Worm (Caenorhabditis elegans) whole organism, late embryonic: ENCODE measurements around the gene C44H4.4.

Experiments
- C38D4.7 ChIP-seq: fragments of 200-800 bp; sonication (Bioruptor generic); optimal IDR thresholded peaks from 2 replicates; lab custom pipeline; 2018; ENCODE audit warnings: mild to moderate bottlenecking, missing genetic modification characterization, moderate library complexity, missing compliant biosample characterization
- F13H6.1 ChIP-seq: sonication (generic microtip); optimal IDR thresholded peaks from 2 replicates; lab custom pipeline; 2016; ENCODE audit warnings: missing genetic modification characterization, missing compliant biosample characterization
- K02D7.2 ChIP-seq: sonication (generic microtip); optimal IDR thresholded peaks from 2 replicates; lab custom pipeline; 2017; ENCODE audit warnings: mild to moderate bottlenecking, missing genetic modification characterization, missing compliant biosample characterization
- K09A11.1 ChIP-seq: sonication (generic microtip); optimal IDR thresholded peaks from 2 replicates; lab custom pipeline; 2017; ENCODE audit warnings: antibody characterized with exemption, mild to moderate bottlenecking, missing genetic modification characterization, missing compliant biosample characterization; ENCODE audit not compliant: insufficient read depth
- T23F11.4 ChIP-seq: fragments of 200-800 bp; sonication (Bioruptor generic); optimal IDR thresholded peaks from 2 replicates; lab custom pipeline; 2018; ENCODE audit warnings: mild to moderate bottlenecking, missing genetic modification characterization, missing compliant biosample characterization
- Y22D7AL.16 ChIP-seq: sonication (generic microtip); optimal IDR thresholded peaks from 2 replicates; lab custom pipeline; 2016; ENCODE audit warnings: missing genetic modification characterization, missing compliant biosample characterization
- ama-1 ChIP-seq: fragments of 150-350 bp; optimal IDR thresholded peaks from 2 replicates; lab custom pipeline; 2014
- ceh-14 ChIP-seq: sonication (generic microtip); optimal IDR thresholded peaks from 2 replicates; lab custom pipeline; 2016; ENCODE audit warnings: missing genotype, missing genetic modification characterization, missing compliant biosample characterization
- ceh-18 ChIP-seq: sonication (generic microtip); optimal IDR thresholded peaks from 2 replicates; lab custom pipeline; 2016; ENCODE audit warnings: missing genetic modification characterization, missing compliant biosample characterization
- ceh-19 ChIP-seq: fragments of 200-800 bp; sonication (Bioruptor generic); optimal IDR thresholded peaks from 2 replicates; lab custom pipeline; 2018; ENCODE audit warnings: mild to moderate bottlenecking, missing genetic modification characterization, missing compliant biosample characterization
- ceh-2 ChIP-seq: sonication (generic microtip); optimal IDR thresholded peaks from 2 replicates; lab custom pipeline; 2016; ENCODE audit warnings: missing genotype, missing genetic modification characterization, missing compliant biosample characterization
- ceh-22 ChIP-seq: sonication (generic microtip); optimal IDR thresholded peaks from 2 replicates; lab custom pipeline; 2017; ENCODE audit warnings: missing biosample characterization, missing genetic modification characterization
- ceh-30 ChIP-seq: fragments of 150-350 bp; optimal IDR thresholded peaks from 2 replicates; lab custom pipeline; 2014; ENCODE audit warnings: missing biosample characterization, missing genetic modification characterization
- ceh-48 ChIP-seq: sonication (generic microtip); optimal IDR thresholded peaks from 2 replicates; lab custom pipeline; 2016; ENCODE audit warnings: missing genetic modification characterization, inconsistent platforms, missing compliant biosample characterization
- ceh-6 ChIP-seq: fragments of 200-800 bp; sonication (Bioruptor generic); optimal IDR thresholded peaks from 2 replicates; lab custom pipeline; 2018; ENCODE audit warnings: mild to moderate bottlenecking, missing genetic modification characterization, missing compliant biosample characterization
- ceh-9 ChIP-seq: sonication (generic microtip); optimal IDR thresholded peaks from 2 replicates; lab custom pipeline; 2016; ENCODE audit warnings: mild to moderate bottlenecking, missing genetic modification characterization, inconsistent platforms, missing compliant biosample characterization
- elt-2 ChIP-seq: sonication (generic microtip); optimal IDR thresholded peaks from 2 replicates; lab custom pipeline; 2016; ENCODE audit warnings: missing genetic modification reagents, missing genetic modification characterization, missing compliant biosample characterization
- fkh-10 ChIP-seq: fragments of 150-350 bp; optimal IDR thresholded peaks from 2 replicates; lab custom pipeline; 2014; ENCODE audit warnings: missing biosample characterization, missing genetic modification reagents, missing genetic modification characterization
- fkh-6 ChIP-seq: sonication (generic microtip); optimal IDR thresholded peaks from 2 replicates; lab custom pipeline; 2016; ENCODE audit warnings: missing genetic modification characterization, missing compliant biosample characterization
- hlh-13 ChIP-seq: fragments of 200-800 bp; sonication (Bioruptor generic); optimal IDR thresholded peaks from 2 replicates; lab custom pipeline; 2018; ENCODE audit warnings: mild to moderate bottlenecking, missing genetic modification characterization, missing compliant biosample characterization
- hlh-6 ChIP-seq: sonication (generic microtip); optimal IDR thresholded peaks from 2 replicates; lab custom pipeline; 2016; ENCODE audit warnings: missing genotype, missing genetic modification characterization, missing compliant biosample characterization
- hlh-8 ChIP-seq: sonication (generic microtip); optimal IDR thresholded peaks from 2 replicates; lab custom pipeline; 2016; ENCODE audit warnings: missing genotype, missing genetic modification characterization, missing compliant biosample characterization
- lim-6 ChIP-seq: sonication (generic microtip); optimal IDR thresholded peaks from 2 replicates; lab custom pipeline; 2016; ENCODE audit warnings: missing genetic modification characterization, missing compliant biosample characterization
- mec-3 ChIP-seq: sonication (generic microtip); optimal IDR thresholded peaks from 2 replicates; lab custom pipeline; 2016; ENCODE audit warnings: borderline replicate concordance, missing genetic modification characterization, missing compliant biosample characterization
- nfya-1 ChIP-seq: sonication (generic microtip); optimal IDR thresholded peaks from 2 replicates; lab custom pipeline; 2017; ENCODE audit warnings: missing genetic modification characterization, mild to moderate bottlenecking, missing compliant biosample characterization, antibody characterized with exemption, moderate library complexity
- odd-2 ChIP-seq: sonication (generic microtip); optimal IDR thresholded peaks from 2 replicates; lab custom pipeline; 2017; ENCODE audit warnings: antibody characterized with exemption, mild to moderate bottlenecking, missing genetic modification characterization, missing compliant biosample characterization
- pha-2 ChIP-seq: sonication (generic microtip); optimal IDR thresholded peaks from 2 replicates; lab custom pipeline; 2017; ENCODE audit warnings: mild to moderate bottlenecking, missing genetic modification characterization, missing compliant biosample characterization
- pha-4 ChIP-seq: fragments of 150-350 bp; optimal IDR thresholded peaks from 2 replicates; lab custom pipeline; 2018; ENCODE audit warnings: missing biosample characterization, missing genetic modification reagents, missing genetic modification characterization
- pqm-1 ChIP-seq: sonication (generic microtip); optimal IDR thresholded peaks from 2 replicates; lab custom pipeline; 2016; ENCODE audit warnings: missing genetic modification characterization, missing compliant biosample characterization
- ref-2 ChIP-seq: sonication (generic microtip); optimal IDR thresholded peaks from 2 replicates; lab custom pipeline; 2016; ENCODE audit warnings: missing genetic modification characterization, missing compliant biosample characterization
- rnt-1 ChIP-seq: sonication (generic microtip); optimal IDR thresholded peaks from 2 replicates; lab custom pipeline; 2016; ENCODE audit warnings: missing genetic modification characterization, missing compliant biosample characterization
- unc-42 ChIP-seq: sonication (generic microtip); optimal IDR thresholded peaks from 2 replicates; lab custom pipeline; 2016; ENCODE audit warnings: missing genotype, missing genetic modification characterization, missing compliant biosample characterization
- unc-55 ChIP-seq: sonication (generic microtip); optimal IDR thresholded peaks from 2 replicates; lab custom pipeline; 2017; ENCODE audit warnings: missing biosample characterization, missing genetic modification reagents, missing genetic modification characterization
- unc-86 ChIP-seq: sonication (generic microtip); optimal IDR thresholded peaks from 2 replicates; lab custom pipeline; 2016; ENCODE audit warnings: missing genetic modification characterization, missing compliant biosample characterization

Gene C44H4.4

ce11 chrX:14593206-14593605 is 4.3 kb upstream of the C44H4.4 start:
- TF ChIP-seq pqm-1 (tag; lab: Kevin White, UChicago), result no peak
- TF ChIP-seq mec-3, result no peak
- TF ChIP-seq ceh-30 (tag; lab: Kevin White, UChicago), result no peak
- peak; percentile 94 for TF ChIP-seq unc-42 (tag; lab: Kevin White, UChicago)

- TF ChIP-seq elt-2 (tag; lab: Kevin White, UChicago) (no peak), hlh-6 (no peak), rnt-1 (tag; lab: Kevin White, UChicago) (no peak), T23F11.4 (no peak), K02D7.2 (tag; lab: Kevin White, UChicago) (no peak), odd-2 (tag; lab: Kevin White, UChicago) (no peak)
These were observed 4.6 kb downstream of the C44H4.4 start for ce11 chrX:14584335-14584734.

ce11 chrX:14581429-14581828 is 7.5 kb downstream of the C44H4.4 start, which contains the start of gene sym-1:
Gene sym-1 (plus strand): TSS chrX:14581622.
- TF ChIP-seq ceh-48 (tag; lab: Kevin White, UChicago) (no peak), ceh-2 (peak; percentile 14), rnt-1 (tag; lab: Kevin White, UChicago) (peak; percentile 45), ama-1 (lab: Kevin White, UChicago) (no peak), K09A11.1 (tag; lab: Kevin White, UChicago) (no peak), F13H6.1 (tag; lab: Kevin White, UChicago) (no peak), ceh-9 (no peak), hlh-6 (no peak), ref-2 (tag; lab: Kevin White, UChicago) (peak; percentile 56), fkh-10 (GFP tag; lab: Kevin White, UChicago) (no peak), ceh-14 (tag; lab: Kevin White, UChicago) (no peak)

- TF ChIP-seq C38D4.7 (GFP tag; lab: Kevin White, UChicago) (no peak), F13H6.1 (tag; lab: Kevin White, UChicago) (no peak), pha-4 (tag; lab: Kevin White, UChicago) (no peak), unc-86 (tag; lab: Kevin White, UChicago) (no peak), pha-2 (no peak), ceh-22 (tag; lab: Kevin White, UChicago) (no peak), odd-2 (tag; lab: Kevin White, UChicago) (no peak), Y22D7AL.16 (tag; lab: Kevin White, UChicago) (no peak), lim-6 (tag; lab: Kevin White, UChicago) (no peak), ceh-18 (tag; lab: Kevin White, UChicago) (no peak), hlh-8 (no peak), fkh-6 (tag; lab: Kevin White, UChicago) (no peak), K09A11.1 (tag; lab: Kevin White, UChicago) (no peak)
These were observed 8.0 kb downstream of the C44H4.4 start for ce11 chrX:14580853-14581252.

- TF ChIP-seq F13H6.1 (tag; lab: Kevin White, UChicago) (no peak), lim-6 (tag; lab: Kevin White, UChicago) (no peak), nfya-1 (tag; lab: Kevin White, UChicago) (peak; percentile 23), C38D4.7 (GFP tag; lab: Kevin White, UChicago) (no peak), unc-55 (GFP tag; lab: Kevin White, UChicago) (no peak), hlh-13 (no peak), ceh-6 (GFP tag; lab: Kevin White, UChicago) (no peak), ceh-19 (no peak)
These were observed 11.2 kb downstream of the C44H4.4 start, which contains the start of gene let-4 for ce11 chrX:14577579-14578127. Gene let-4 (plus strand): TSS chrX:14577935.
